Fruit fly (Drosophila melanogaster): ENCODE results near the gene Cbp80.
A peak's percentile ranks its signal among the peaks of the same experiment; 100 is the strongest.

Gene Cbp80

DNA sequence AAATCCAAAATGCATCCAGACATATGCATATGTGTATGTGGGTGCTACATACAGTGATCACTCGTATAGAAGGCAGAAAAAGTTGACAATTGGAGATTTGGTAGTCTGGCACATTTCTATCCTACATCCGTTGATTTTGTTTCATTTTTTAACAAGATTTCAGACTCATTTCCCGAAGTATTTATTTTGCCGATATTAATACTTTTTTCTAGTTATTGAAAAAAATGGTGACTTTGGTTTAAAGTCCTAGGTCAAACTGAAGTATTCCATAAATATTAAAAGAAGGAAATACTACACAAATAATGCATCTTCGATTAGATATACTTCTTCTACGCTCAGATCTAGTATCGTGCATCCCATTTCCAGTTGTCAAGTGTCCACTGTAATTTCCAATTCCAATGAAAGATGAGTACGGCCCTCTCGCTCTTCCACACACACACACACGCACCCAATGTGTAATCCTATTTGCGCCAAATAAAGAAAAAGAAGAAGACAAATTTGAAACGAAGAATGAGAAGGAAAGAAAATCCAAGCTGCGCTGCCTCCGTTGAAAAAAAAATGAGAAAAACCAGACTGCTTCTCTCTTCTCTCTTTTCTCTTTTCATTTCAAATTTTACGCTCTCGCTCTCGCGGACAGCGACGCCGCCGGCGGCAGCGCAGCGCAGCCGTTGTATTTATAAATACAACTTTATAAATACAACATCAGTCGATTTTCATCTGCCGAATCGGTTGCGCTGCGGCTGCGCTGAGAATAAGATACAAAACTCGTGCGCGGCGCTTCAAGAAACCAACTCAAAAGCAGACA lies 32.7 kb upstream of the Cbp80 start, which contains the start of gene peb (continued):
- TF ChIP-seq knrl (GFP tag; IDR thresholded peaks at IDR 0.05; ENCODE audit: partially characterized antibody): no peak
- TF ChIP-seq Nf-YC (tag; optimal IDR thresholded peaks at IDR 0.05): peak; percentile 89
- TF ChIP-seq ftz-f1 (GFP tag; optimal IDR thresholded peaks at IDR 0.05): no peak
- peak; percentile 67 for TF ChIP-seq CoRest (tag; optimal IDR thresholded peaks at IDR 0.05)
- no peak for TF ChIP-seq fru (optimal IDR thresholded peaks at IDR 0.05)
- TF ChIP-seq CG32767 (GFP tag; IDR thresholded peaks at IDR 0.05): peak; percentile 12; the same call in 1 of the 2 replicates
- peak; percentile 81 for TF ChIP-seq Xrp1 (GFP tag; IDR thresholded peaks at IDR 0.05)
- TF ChIP-seq yki (optimal IDR thresholded peaks at IDR 0.05): no peak
- TF ChIP-seq CG11560 (tag; IDR thresholded peaks at IDR 0.05): no peak
- TF ChIP-seq HmgZ (tag; optimal IDR thresholded peaks at IDR 0.05): no peak
- TF ChIP-seq rib (GFP tag; IDR thresholded peaks at IDR 0.05): 0 out of 2 replicates have a peak, but pooled peaks have one; percentile 10
- TF ChIP-seq CG9215 (GFP tag; IDR thresholded peaks at IDR 0.05): 0 out of 2 replicates have a peak, but pooled peaks have one; percentile 11
- peak in 1 of 2 experiments; percentile 38 for TF ChIP-seq Hr78 (GFP tag; optimal IDR thresholded peaks at IDR 0.05)
- peak; percentile 41; the same call in 2 of the 3 replicates for TF ChIP-seq dysf (GFP tag; IDR thresholded peaks at IDR 0.05)
- no peak for TF ChIP-seq CG14050 (GFP tag; IDR thresholded peaks at IDR 0.05)
- peak; percentile 91 for TF ChIP-seq grau (tag; optimal IDR thresholded peaks at IDR 0.05)
- peak; percentile 24 for TF ChIP-seq CG8944 (GFP tag; optimal IDR thresholded peaks at IDR 0.05)
- peak; percentile 51 for TF ChIP-seq Hsf (GFP tag; optimal IDR thresholded peaks at IDR 0.05)
- TF ChIP-seq Dp (GFP tag; optimal IDR thresholded peaks at IDR 0.05): no peak
- TF ChIP-seq CG10267 (tag; optimal IDR thresholded peaks at IDR 0.05): peak; percentile 46
- no peak for TF ChIP-seq Dfd (GFP tag; optimal IDR thresholded peaks at IDR 0.05)
- peak; percentile 25 for TF ChIP-seq Atf-2 (GFP tag; optimal IDR thresholded peaks at IDR 0.05)
- TF ChIP-seq CG12769 (tag; optimal IDR thresholded peaks at IDR 0.05): no peak
- no peak for TF ChIP-seq CG7928 (GFP tag; optimal IDR thresholded peaks at IDR 0.05)
- TF ChIP-seq cato (GFP tag; optimal IDR thresholded peaks at IDR 0.05; ENCODE audit: borderline replicate concordance): peak; percentile 26
- no peak for TF ChIP-seq tio (GFP tag; optimal IDR thresholded peaks at IDR 0.05)
- no peak for TF ChIP-seq abd-A (tag; optimal IDR thresholded peaks at IDR 0.05)
- peak; percentile 50 for TF ChIP-seq CG9437 (GFP tag; optimal IDR thresholded peaks at IDR 0.05)
- peak; percentile 82 for TF ChIP-seq CG18262 (tag; optimal IDR thresholded peaks at IDR 0.05)
- TF ChIP-seq tx (GFP tag; optimal IDR thresholded peaks at IDR 0.05): no peak
- TF ChIP-seq gsb (GFP tag; IDR thresholded peaks at IDR 0.05): no peak
- no peak for TF ChIP-seq CG9876 (GFP tag; optimal IDR thresholded peaks at IDR 0.05)
- no peak for TF ChIP-seq pita (GFP tag; optimal IDR thresholded peaks at IDR 0.05)
- peak; percentile 67 for TF ChIP-seq zfh1 (GFP tag; IDR thresholded peaks at IDR 0.05)
- peak; percentile 39; the same call in 1 of the 2 replicates for TF ChIP-seq CG14014 (GFP tag; IDR thresholded peaks at IDR 0.05)
- peak; percentile 37; the same call in 1 of the 2 replicates for TF ChIP-seq HLH3B (GFP tag; IDR thresholded peaks at IDR 0.05)
- TF ChIP-seq Dip2 (GFP tag; IDR thresholded peaks at IDR 0.05): no peak
- no peak for TF ChIP-seq mld (GFP tag; IDR thresholded peaks at IDR 0.05; ENCODE audit: partially characterized antibody)
- peak; percentile 68 for TF ChIP-seq CG8290 (GFP tag; optimal IDR thresholded peaks at IDR 0.05)
- no peak for TF ChIP-seq CG8290 (tag; optimal IDR thresholded peaks at IDR 0.05)
- TF ChIP-seq mirr (GFP tag; optimal IDR thresholded peaks at IDR 0.05): no peak
- TF ChIP-seq CG3163 (GFP tag; optimal IDR thresholded peaks at IDR 0.05): no peak
- TF ChIP-seq CG8765 (GFP tag; IDR thresholded peaks at IDR 0.05): peak; percentile 59; the same call in 1 of the 2 replicates
- TF ChIP-seq Ets65A (GFP tag): peak; percentile 78
- TF ChIP-seq az2 (GFP tag; optimal IDR thresholded peaks at IDR 0.05): peak; percentile 66
- TF ChIP-seq Neu2 (GFP tag; optimal IDR thresholded peaks at IDR 0.05; ENCODE audit: borderline replicate concordance): no peak
- peak; percentile 27 for TF ChIP-seq maf-S (GFP tag; optimal IDR thresholded peaks at IDR 0.05)
- no peak for TF ChIP-seq wek (GFP tag; optimal IDR thresholded peaks at IDR 0.05)
- TF ChIP-seq fd96Cb (tag; optimal IDR thresholded peaks at IDR 0.05): peak; percentile 55
- no peak for TF ChIP-seq CG11085 (GFP tag; IDR thresholded peaks at IDR 0.05)
- no peak for TF ChIP-seq CG12744 (GFP tag; optimal IDR thresholded peaks at IDR 0.05)
